Worm (Caenorhabditis elegans) whole organism, L4/young adult: ENCODE measurements around the gene rmd-3.

Experiments used
- W03F9.2 ChIP-seq: fragments of 150-350 bp; optimal IDR thresholded peaks from 2 replicates; lab custom pipeline; 2014; ENCODE audit warnings: missing biosample characterization, missing genetic modification characterization
- dao-5 ChIP-seq: sonication (generic microtip); optimal IDR thresholded peaks from 2 replicates; lab custom pipeline; 2016; ENCODE audit warnings: missing genotype, missing genetic modification characterization, moderate library complexity, missing compliant biosample characterization
- him-1 ChIP-seq: sonication (generic microtip); optimal IDR thresholded peaks from 2 replicates; lab custom pipeline; 2016; ENCODE audit warnings: missing genotype, missing genetic modification reagents, missing genetic modification characterization, missing compliant biosample characterization

DNA sequence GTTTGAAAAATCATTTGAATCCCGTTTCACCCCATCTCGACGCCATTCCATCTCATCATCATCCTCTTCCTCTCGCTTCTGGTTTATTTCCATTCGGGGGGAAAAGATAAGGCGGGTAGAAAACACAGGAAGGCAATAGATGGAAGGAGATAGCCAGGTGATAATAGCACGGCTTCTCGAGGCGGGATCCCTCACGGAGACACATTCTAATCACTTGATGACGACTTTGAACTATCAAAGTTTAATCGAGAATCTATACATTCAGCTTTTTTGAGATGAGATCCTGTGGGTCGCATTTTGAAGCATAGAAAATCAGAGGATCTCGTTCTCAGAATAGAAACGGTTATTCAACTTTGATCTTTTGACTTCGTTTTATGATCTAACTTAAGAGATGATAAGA lies 32.6 kb upstream of the rmd-3 start, which contains the start of gene C33B4.2:
- TF ChIP-seq him-1 (tag; lab: Kevin White, UChicago) (no peak), dao-5 (tag; lab: Kevin White, UChicago) (no peak), W03F9.2 (tag; lab: Kevin White, UChicago) (no peak)
